Worm (Caenorhabditis elegans): Measurements from ENCODE around the gene rgs-11.

rgs-11 gene

ce11 chrX:14922758-14923157 is 41.6 kb upstream of the rgs-11 start:
- TF ChIP-seq dpff-1 (tag; optimal IDR thresholded peaks at IDR 0.05) (no peak), somi-1 (GFP tag; optimal IDR thresholded peaks at IDR 0.05) (no peak), mel-28 (tag; optimal IDR thresholded peaks at IDR 0.05; ENCODE audit: borderline replicate concordance) (no peak), rpc-1 (optimal IDR thresholded peaks at IDR 0.05) (no peak), rpc-1 (tag; optimal IDR thresholded peaks at IDR 0.05) (no peak), mcd-1 (GFP tag; IDR thresholded peaks at IDR 0.05) (no peak), ztf-26 (tag; optimal IDR thresholded peaks at IDR 0.05) (no peak), mes-4 (tag; optimal IDR thresholded peaks at IDR 0.05) (no peak), lin-40 (tag; optimal IDR thresholded peaks at IDR 0.05) (no peak), bed-1 (GFP tag; IDR thresholded peaks at IDR 0.05) (no peak), lin-35 (GFP tag; optimal IDR thresholded peaks at IDR 0.05) (no peak), lin-54 (GFP tag; optimal IDR thresholded peaks at IDR 0.05) (no peak), nhr-27 (tag; optimal IDR thresholded peaks at IDR 0.05) (no peak), snpc-3.4 (tag; optimal IDR thresholded peaks at IDR 0.05) (no peak), cebp-1 (GFP tag; IDR thresholded peaks at IDR 0.05) (no peak), cebp-1 (tag; optimal IDR thresholded peaks at IDR 0.05) (no peak), egrh-3 (GFP tag; IDR thresholded peaks at IDR 0.05) (no peak), atf-7 (tag; optimal IDR thresholded peaks at IDR 0.05) (no peak), ceh-40 (GFP tag; IDR thresholded peaks at IDR 0.05) (no peak)

ce11 chrX:14928854-14929253 is 35.5 kb upstream of the rgs-11 start, which contains the start of gene ntr-2:
Gene ntr-2 (minus strand): TSS chrX:14928954.
- TF ChIP-seq F10E7.11 (tag; optimal IDR thresholded peaks at IDR 0.05) (no peak), C06A6.2 (GFP tag; conservative IDR thresholded peaks at IDR 0.05) (no peak), bed-1 (GFP tag; IDR thresholded peaks at IDR 0.05) (no peak), T07F8.4 (tag; optimal IDR thresholded peaks at IDR 0.05) (no peak), pha-4 (tag; optimal IDR thresholded peaks at IDR 0.05) (no peak), sea-2 (GFP tag; IDR thresholded peaks at IDR 0.05) (no peak), aptf-3 (GFP tag; IDR thresholded peaks at IDR 0.05) (no peak), hrde-1 (tag; optimal IDR thresholded peaks at IDR 0.05; ENCODE audit: borderline replicate concordance) (no peak), F52B5.7 (tag; optimal IDR thresholded peaks at IDR 0.05) (no peak), rcor-1 (GFP tag; IDR thresholded peaks at IDR 0.05) (no peak), snpc-4 (GFP tag; optimal IDR thresholded peaks at IDR 0.05) (no peak), snpc-4 (tag; optimal IDR thresholded peaks at IDR 0.05) (no peak), rec-8 (tag; optimal IDR thresholded peaks at IDR 0.05) (no peak)

- TF ChIP-seq nfya-2 (GFP tag; IDR thresholded peaks at IDR 0.05) = no peak
- no peak for TF ChIP-seq somi-1 (GFP tag; optimal IDR thresholded peaks at IDR 0.05)
- no peak for TF ChIP-seq ztf-22 (GFP tag; optimal IDR thresholded peaks at IDR 0.05)
- no peak for TF ChIP-seq repo-1 (tag; optimal IDR thresholded peaks at IDR 0.05)
- no peak for TF ChIP-seq dpff-1 (tag; optimal IDR thresholded peaks at IDR 0.05)
- no peak for TF ChIP-seq aptf-2 (GFP tag; conservative IDR thresholded peaks at IDR 0.05)
- no peak for TF ChIP-seq snpc-3.4 (tag; optimal IDR thresholded peaks at IDR 0.05)
- TF ChIP-seq ekl-4 (GFP tag; IDR thresholded peaks at IDR 0.05) = no peak
- no peak for TF ChIP-seq bed-1 (GFP tag; IDR thresholded peaks at IDR 0.05)
- no peak for TF ChIP-seq B0261.1 (tag; optimal IDR thresholded peaks at IDR 0.05)
- no peak for TF ChIP-seq madf-3 (GFP tag; IDR thresholded peaks at IDR 0.05)
Observed at ce11 chrX:14929512-14929911, 34.8 kb upstream of the rgs-11 start.

All from whole organism, young adult.